Worm (Caenorhabditis elegans): ENCODE data around the gene K02E11.6.

K02E11.6 gene

DNA sequence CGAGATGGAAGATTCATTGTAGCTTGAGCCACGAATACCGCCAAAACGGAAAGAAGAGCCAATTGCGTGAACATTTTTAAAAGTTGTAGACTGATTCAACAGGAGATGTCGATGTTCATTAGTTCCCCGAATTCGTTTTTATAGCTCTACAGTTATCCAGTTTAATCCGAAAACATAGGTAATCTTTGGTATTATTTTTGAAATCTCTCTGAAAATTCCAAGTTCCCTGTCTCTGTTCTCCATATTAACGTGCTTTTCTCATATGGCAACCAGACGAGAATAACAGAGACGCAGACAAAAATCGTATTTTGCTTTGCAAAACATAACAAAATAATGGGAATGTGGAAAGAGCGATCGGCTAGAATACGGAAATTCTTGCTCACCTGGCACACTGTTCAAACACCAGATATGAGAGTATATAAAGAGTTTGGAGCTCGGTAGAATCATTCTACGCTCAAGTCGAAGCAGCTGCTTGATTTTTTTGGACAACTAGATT is 51.0 kb downstream of the K02E11.6 start, which contains the start of the genes spig-3 and F14D7.12:
Gene spig-3 (minus strand): TSS at position 101 of the 496 bp plus-strand sequence.
Gene F14D7.12 (plus strand): TSS at position 446 of the 496 bp plus-strand sequence.
- TF ChIP-seq rec-8 (tag; optimal IDR thresholded peaks at IDR 0.05) (no peak), ets-4 (GFP tag; optimal IDR thresholded peaks at IDR 0.05) (no peak), ama-1 (optimal IDR thresholded peaks at IDR 0.05) (no peak), ama-1 (GFP tag; optimal IDR thresholded peaks at IDR 0.05) (no peak), snpc-1.3 (tag; optimal IDR thresholded peaks at IDR 0.05; ENCODE audit: insufficient read depth) (no peak), nhr-27 (tag; optimal IDR thresholded peaks at IDR 0.05) (no peak), mcd-1 (GFP tag; IDR thresholded peaks at IDR 0.05) (no peak), ceh-40 (GFP tag; IDR thresholded peaks at IDR 0.05) (no peak), Y79H2A.3 (GFP tag; conservative IDR thresholded peaks at IDR 0.05) (no peak), nfya-2 (GFP tag; IDR thresholded peaks at IDR 0.05) (no peak), gei-17 (GFP tag; optimal IDR thresholded peaks at IDR 0.05) (no peak), cebp-2 (GFP tag; IDR thresholded peaks at IDR 0.05) (no peak)

DNA sequence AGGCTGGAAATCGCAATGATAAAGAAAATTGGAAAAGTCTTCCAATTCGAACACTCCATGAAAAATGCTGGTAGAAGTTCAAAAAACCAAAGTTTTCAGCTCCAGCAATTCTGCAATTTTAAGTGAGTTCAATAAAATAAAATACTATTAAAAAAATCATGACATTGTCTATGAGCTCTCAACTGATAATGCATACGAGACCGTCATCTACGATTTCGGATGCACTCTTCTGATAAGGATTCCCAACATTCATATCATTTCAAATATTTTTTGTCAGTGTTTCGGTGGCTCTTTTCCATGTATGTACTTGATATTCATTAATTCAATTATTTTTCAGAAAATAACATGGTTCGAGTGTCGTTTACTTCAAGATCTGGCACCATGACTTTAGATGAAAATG is 52.5 kb downstream of the K02E11.6 start, which contains the start of gene F14D7.6:
Gene F14D7.6 (plus strand): TSS at position 338 of the 400 bp plus-strand sequence.
- TF ChIP-seq ceh-58 (GFP tag; IDR thresholded peaks at IDR 0.05) (no peak), Y67H2A.10 (GFP tag; conservative IDR thresholded peaks at IDR 0.05) (no peak), bed-2 (GFP tag; IDR thresholded peaks at IDR 0.05) (no peak), nhr-80 (tag; optimal IDR thresholded peaks at IDR 0.05) (peak; percentile 21)
